Worm (Caenorhabditis elegans) whole organism, L1 larva: ENCODE data around the gene rpoa-1.

ENCODE experiments used
- C16A3.4 ChIP-seq: fragments of 150-350 bp; optimal IDR thresholded peaks from 2 replicates; lab custom pipeline; 2014; ENCODE audit warnings: missing biosample characterization, missing genetic modification characterization
- C34B4.2 ChIP-seq: sonication (generic microtip); optimal IDR thresholded peaks from 2 replicates; lab custom pipeline; 2017; ENCODE audit warnings: mild to moderate bottlenecking, missing genetic modification characterization, missing compliant biosample characterization
- F16B12.6 ChIP-seq: fragments of 150-350 bp; optimal IDR thresholded peaks from 2 replicates; lab custom pipeline; 2014; ENCODE audit warnings: missing biosample characterization, missing genetic modification characterization
- aha-1 ChIP-seq: fragments of 150-350 bp; optimal IDR thresholded peaks from 2 replicates; lab custom pipeline; 2014; ENCODE audit warnings: missing biosample characterization, missing genetic modification characterization
- alr-1 ChIP-seq: fragments of 200-800 bp; sonication (Bioruptor generic); optimal IDR thresholded peaks from 2 replicates; lab custom pipeline; 2018; ENCODE audit warnings: borderline replicate concordance, mild to moderate bottlenecking, missing genetic modification characterization, missing compliant biosample characterization
- ceh-8 ChIP-seq: fragments of 200-800 bp; sonication (Bioruptor generic); optimal IDR thresholded peaks from 2 replicates; lab custom pipeline; 2018; ENCODE audit warnings: mild to moderate bottlenecking, missing genetic modification characterization, moderate library complexity, missing compliant biosample characterization
- ceh-82 ChIP-seq, 3 experiments: fragments of 150-350 bp in 1 of 3; sonication (generic microtip) in 2 of 3; optimal IDR thresholded peaks; 2 replicates each; lab custom pipeline; 2014 to 2017; ENCODE audit warnings: missing biosample characterization in 3 of 3, missing genetic modification characterization in 3 of 3
- ceh-88 ChIP-seq: fragments of 200-800 bp; sonication (Bioruptor generic); IDR thresholded peaks from 2 replicates; pipeline ENCODE4 v1.3.6; 2022; ENCODE audit warnings: missing genetic modification characterization, missing compliant biosample characterization
- ceh-90 ChIP-seq: sonication (generic microtip); optimal IDR thresholded peaks from 2 replicates; lab custom pipeline; 2016; ENCODE audit warnings: missing genetic modification characterization, missing compliant biosample characterization
- dpl-1 ChIP-seq, 3 experiments: fragments of 150-350 bp in 2 of 3; sonication (generic microtip) in 1 of 3; optimal IDR thresholded peaks; 2 replicates each; lab custom pipeline; 2014 to 2017; ENCODE audit warnings: missing biosample characterization in 3 of 3, missing genetic modification characterization in 3 of 3, missing genetic modification reagents in 3 of 3
- efl-1 ChIP-seq, 4 experiments: fragments of 150-350 bp; optimal IDR thresholded peaks in 3 of 4; peaks in 1 of 4; 1 replicate in 1 of 4; 2 replicates in 3 of 4; lab custom pipeline; 2014; ENCODE audit warnings: missing biosample characterization in 2 of 4, missing genetic modification characterization in 2 of 4, missing genetic modification reagents in 2 of 4
- elt-2 ChIP-seq: sonication (generic microtip); optimal IDR thresholded peaks from 2 replicates; lab custom pipeline; 2016; ENCODE audit warnings: missing genetic modification characterization, mild to moderate bottlenecking, inconsistent platforms, missing compliant biosample characterization, missing genetic modification reagents
- ets-5 ChIP-seq: fragments of 200-800 bp; sonication (Bioruptor generic); IDR thresholded peaks from 2 replicates; pipeline ENCODE4 v1.3.6; 2022; ENCODE audit warnings: missing genetic modification characterization, missing compliant biosample characterization
- fkh-10 ChIP-seq: sonication (generic microtip); optimal IDR thresholded peaks from 2 replicates; lab custom pipeline; 2017; ENCODE audit warnings: missing biosample characterization, missing genetic modification reagents, missing genetic modification characterization
- fos-1 ChIP-seq: fragments of 150-350 bp; optimal IDR thresholded peaks from 2 replicates; lab custom pipeline; 2014; ENCODE audit warnings: missing biosample characterization, missing genetic modification characterization
- irx-1 ChIP-seq: sonication (generic microtip); optimal IDR thresholded peaks from 2 replicates; lab custom pipeline; 2016; ENCODE audit warnings: missing genetic modification characterization, missing compliant biosample characterization
- jun-1 ChIP-seq: fragments of 150-350 bp; optimal IDR thresholded peaks from 2 replicates; lab custom pipeline; 2014; ENCODE audit warnings: missing biosample characterization, missing genetic modification reagents, missing genetic modification characterization
- lin-13 ChIP-seq: fragments of 150-350 bp; optimal IDR thresholded peaks from 2 replicates; lab custom pipeline; 2014; ENCODE audit warnings: missing biosample characterization, missing genetic modification reagents, missing genetic modification characterization
- lin-14 ChIP-seq: fragments of 200-800 bp; sonication (Bioruptor generic); optimal IDR thresholded peaks from 2 replicates; lab custom pipeline; 2018; ENCODE audit warnings: mild to moderate bottlenecking, missing genetic modification characterization, moderate library complexity, missing compliant biosample characterization
- lin-39 ChIP-seq: fragments of 150-350 bp; optimal IDR thresholded peaks from 2 replicates; lab custom pipeline; 2014; ENCODE audit warnings: missing biosample characterization, missing genetic modification reagents, missing genetic modification characterization
- lir-3 ChIP-seq: sonication (generic microtip); optimal IDR thresholded peaks from 2 replicates; lab custom pipeline; 2016; ENCODE audit warnings: mild to moderate bottlenecking, missing genetic modification characterization, moderate library complexity, missing compliant biosample characterization; ENCODE audit not compliant: poor library complexity
- mab-9 ChIP-seq: fragments of 200-800 bp; sonication (Bioruptor generic); IDR thresholded peaks from 2 replicates; pipeline ENCODE4 v1.3.6; 2022; ENCODE audit warnings: missing genetic modification reagents, missing genetic modification characterization, missing compliant biosample characterization
- mef-2 ChIP-seq: fragments of 150-350 bp; optimal IDR thresholded peaks from 2 replicates; lab custom pipeline; 2014; ENCODE audit warnings: missing biosample characterization, missing genetic modification characterization
- nhr-11 ChIP-seq: fragments of 150-350 bp; optimal IDR thresholded peaks from 2 replicates; lab custom pipeline; 2014; ENCODE audit warnings: missing biosample characterization, missing genetic modification characterization
- nhr-12 ChIP-seq: sonication (generic microtip); optimal IDR thresholded peaks from 2 replicates; lab custom pipeline; 2017; ENCODE audit warnings: missing biosample characterization, missing genetic modification characterization
- nhr-28 ChIP-seq: fragments of 150-350 bp; optimal IDR thresholded peaks from 2 replicates; lab custom pipeline; 2014; ENCODE audit warnings: missing biosample characterization, missing genetic modification characterization
- nhr-47 ChIP-seq: sonication (generic microtip); optimal IDR thresholded peaks from 2 replicates; lab custom pipeline; 2016; ENCODE audit warnings: mild to moderate bottlenecking, missing genetic modification characterization, moderate library complexity, missing compliant biosample characterization
- nhr-77 ChIP-seq: fragments of 150-350 bp; optimal IDR thresholded peaks from 2 replicates; lab custom pipeline; 2014; ENCODE audit warnings: missing biosample characterization, missing genetic modification characterization
- nhr-85 ChIP-seq: sonication (generic microtip); peaks from one replicate; lab custom pipeline; 2016; ENCODE audit warnings: missing genetic modification characterization, inconsistent platforms, missing compliant biosample characterization
- pax-3 ChIP-seq: fragments of 200-800 bp; sonication (Bioruptor generic); optimal IDR thresholded peaks from 2 replicates; lab custom pipeline; 2018; ENCODE audit warnings: mild to moderate bottlenecking, missing genetic modification characterization, moderate library complexity, missing compliant biosample characterization
- snu-23 ChIP-seq: sonication (generic microtip); optimal IDR thresholded peaks from 2 replicates; lab custom pipeline; 2016; ENCODE audit warnings: missing genetic modification characterization, missing compliant biosample characterization
- tlp-1 ChIP-seq: fragments of 150-350 bp; optimal IDR thresholded peaks from 2 replicates; lab custom pipeline; 2014; ENCODE audit warnings: missing biosample characterization, missing genetic modification characterization
- unc-130 ChIP-seq: fragments of 150-350 bp; optimal IDR thresholded peaks from 2 replicates; lab custom pipeline; 2017; ENCODE audit warnings: missing biosample characterization, missing genetic modification characterization, inconsistent platforms
- unc-30 ChIP-seq: sonication (generic microtip); optimal IDR thresholded peaks from 2 replicates; lab custom pipeline; 2017; ENCODE audit warnings: missing biosample characterization, missing genetic modification characterization
- zip-4 ChIP-seq: fragments of 200-800 bp; sonication (Bioruptor generic); optimal IDR thresholded peaks from 2 replicates; lab custom pipeline; 2018; ENCODE audit warnings: mild to moderate bottlenecking, missing genetic modification characterization, moderate library complexity, missing compliant biosample characterization
- ztf-4 ChIP-seq: fragments of 150-350 bp; optimal IDR thresholded peaks from 2 replicates; lab custom pipeline; 2014; ENCODE audit warnings: missing biosample characterization, missing genetic modification characterization

rpoa-1 gene

ce11 chrII:13720650-13721049 is 26.1 kb upstream of the rpoa-1 start:
- TF ChIP-seq lin-13 (GFP tag; lab: Kevin White, UChicago) (no peak), C34B4.2 (tag; lab: Kevin White, UChicago) (no peak), pax-3 (no peak), ztf-4 (tag; lab: Kevin White, UChicago) (no peak), unc-30 (no peak), ets-5 (no peak), alr-1 (no peak), tlp-1 (tag; lab: Kevin White, UChicago) (no peak), mef-2 (tag; lab: Kevin White, UChicago) (no peak), nhr-11 (tag; lab: Kevin White, UChicago) (no peak), efl-1 (optimal IDR thresholded peaks at IDR 0.05; lab: Kevin White, UChicago) (no peak), efl-1 (GFP tag; optimal IDR thresholded peaks at IDR 0.05 in 1 of 2; lab: Kevin White, UChicago) (no peak), ceh-8 (GFP tag; lab: Kevin White, UChicago) (no peak), ceh-90 (no peak), nhr-28 (tag; lab: Kevin White, UChicago) (no peak), ceh-88 (no peak), nhr-77 (tag; lab: Kevin White, UChicago) (no peak), unc-130 (tag; lab: Kevin White, UChicago) (no peak), aha-1 (tag; lab: Kevin White, UChicago) (no peak), C16A3.4 (no peak)

- TF ChIP-seq ceh-88 (no peak), nhr-47 (tag; lab: Kevin White, UChicago) (no peak), efl-1 (optimal IDR thresholded peaks at IDR 0.05; lab: Kevin White, UChicago) (no peak), efl-1 (GFP tag; optimal IDR thresholded peaks at IDR 0.05 in 1 of 2; lab: Kevin White, UChicago) (no peak), tlp-1 (tag; lab: Kevin White, UChicago) (no peak), F16B12.6 (tag; lab: Kevin White, UChicago) (no peak), lin-39 (no peak), unc-130 (tag; lab: Kevin White, UChicago) (no peak), irx-1 (tag; lab: Kevin White, UChicago) (no peak), lin-14 (no peak), fkh-10 (no peak), fos-1 (tag; lab: Kevin White, UChicago) (no peak), dpl-1 (GFP tag; optimal IDR thresholded peaks at IDR 0.05; lab: Kevin White, UChicago) (no peak), lir-3 (tag; lab: Kevin White, UChicago) (no peak), ceh-82 (tag; optimal IDR thresholded peaks at IDR 0.05; lab: Kevin White, UChicago) (no peak), lin-13 (GFP tag; lab: Kevin White, UChicago) (no peak), jun-1 (no peak), zip-4 (GFP tag; lab: Kevin White, UChicago) (no peak), nhr-12 (no peak), nhr-85 (tag; lab: Kevin White, UChicago) (no peak)
These were observed 23.1 kb upstream of the rpoa-1 start for ce11 chrII:13717393-13718367.

- TF ChIP-seq jun-1 (no peak), lir-3 (tag; lab: Kevin White, UChicago) (no peak), snu-23 (no peak), elt-2 (tag; lab: Kevin White, UChicago) (peak; percentile 56), mab-9 (GFP tag; lab: Robert Waterston, UW) (no peak), F16B12.6 (tag; lab: Kevin White, UChicago) (no peak)
These were observed 21.1 kb upstream of the rpoa-1 start, which contains the start of gene zipt-2.3 for ce11 chrII:13715733-13716132. TSS of gene zipt-2.3 (minus strand) at chrII:13715879.
